Worm (Caenorhabditis elegans) whole organism, L4 larva: ENCODE data around the gene ZK622.5.

Source experiments
- fkh-10 ChIP-seq: fragments of 150-350 bp; optimal IDR thresholded peaks from 2 replicates; lab custom pipeline; 2014; ENCODE audit warnings: missing biosample characterization, missing genetic modification reagents, missing genetic modification characterization
- mep-1 ChIP-seq: fragments of 150-350 bp; sonication (generic microtip); optimal IDR thresholded peaks from 3 replicates; lab custom pipeline; 2014; ENCODE audit warnings: missing biosample characterization, missing genetic modification characterization

DNA sequence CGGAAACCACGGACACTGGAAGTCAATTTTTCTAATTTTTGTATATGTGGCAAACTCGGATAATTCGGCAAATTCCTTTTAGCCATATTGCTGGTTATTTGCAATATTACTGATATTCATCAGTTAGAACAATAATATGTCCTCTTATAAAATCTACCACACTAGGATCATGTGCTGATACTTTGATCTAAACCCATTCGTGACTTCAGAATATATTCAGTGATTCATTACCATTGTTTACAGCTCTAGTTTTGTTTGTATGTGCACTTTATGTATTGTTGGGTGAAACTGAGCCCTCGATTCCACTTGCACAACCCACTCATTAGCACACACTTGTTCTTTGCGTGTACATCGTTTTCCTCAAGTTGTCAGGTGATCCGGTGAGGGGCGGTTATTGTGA, 17.0 kb downstream of the ZK622.5 start:
- TF ChIP-seq mep-1 (tag; lab: Kevin White, UChicago) (no peak), fkh-10 (no peak)
